Worm (Caenorhabditis elegans) whole organism, L4 larva: ENCODE measurements around the gene sms-2.
A peak's percentile ranks its signal among the peaks of the same experiment; 100 is the strongest.

ENCODE experiments used
- D1046.2 ChIP-seq: fragments of 200-800 bp; sonication (Bioruptor generic); IDR thresholded peaks from 2 replicates; pipeline ENCODE4 v1.3.6; 2022; ENCODE audit warnings: missing genetic modification characterization, missing compliant biosample characterization
- F10B5.3 ChIP-seq: sonication (generic microtip); optimal IDR thresholded peaks from 2 replicates; lab custom pipeline; 2016; ENCODE audit warnings: mild to moderate bottlenecking, missing genetic modification characterization, missing compliant biosample characterization
- F49E8.2 ChIP-seq: sonication (generic microtip); optimal IDR thresholded peaks from 2 replicates; lab custom pipeline; 2016; ENCODE audit warnings: missing compliant biosample characterization, mild to moderate bottlenecking, missing genetic modification characterization, borderline replicate concordance
- R02D3.7 ChIP-seq: fragments of 150-350 bp; sonication (generic microtip); optimal IDR thresholded peaks from 3 replicates; lab custom pipeline; 2014; ENCODE audit warnings: missing biosample characterization, missing genetic modification characterization
- Y48G9A.11 ChIP-seq: fragments of 200-800 bp; sonication (Bioruptor generic); IDR thresholded peaks from 2 replicates; pipeline ENCODE4 v1.3.6; 2022; ENCODE audit warnings: missing genetic modification reagents, missing genetic modification characterization, missing compliant biosample characterization
- Y75B8A.6 ChIP-seq: fragments of 200-800 bp; sonication (Bioruptor generic); IDR thresholded peaks from 2 replicates; pipeline ENCODE4 v1.3.6; 2022; ENCODE audit warnings: missing genetic modification reagents, missing genetic modification characterization, missing compliant biosample characterization
- ZK337.2 ChIP-seq: fragments of 200-800 bp; sonication (Bioruptor generic); IDR thresholded peaks from 2 replicates; pipeline ENCODE4 v1.3.6; 2022; ENCODE audit warnings: missing genetic modification reagents, missing genetic modification characterization, missing compliant biosample characterization
- aha-1 ChIP-seq: fragments of 150-350 bp; peaks from one replicate; lab custom pipeline; 2014; ENCODE audit warnings: missing biosample characterization, missing genetic modification characterization
- aly-2 ChIP-seq: sonication (generic microtip); optimal IDR thresholded peaks from 2 replicates; lab custom pipeline; 2018; ENCODE audit warnings: missing biosample characterization, missing genetic modification characterization
- ama-1 ChIP-seq: fragments of 150-350 bp; optimal IDR thresholded peaks from 2 replicates; lab custom pipeline; 2014; ENCODE audit warnings: inconsistent platforms, mixed read lengths
- ceh-28 ChIP-seq: fragments of 150-350 bp; optimal IDR thresholded peaks from 2 replicates; lab custom pipeline; 2014; ENCODE audit warnings: missing biosample characterization, missing genetic modification reagents, missing genetic modification characterization
- ceh-44 ChIP-seq: fragments of 200-800 bp; sonication (Bioruptor generic); IDR thresholded peaks from 2 replicates; pipeline ENCODE4 v1.3.6; 2022; ENCODE audit warnings: missing genetic modification reagents, missing genetic modification characterization, missing compliant biosample characterization
- ctbp-1 ChIP-seq: fragments of 200-800 bp; sonication (Bioruptor generic); IDR thresholded peaks from 2 replicates; pipeline ENCODE4 v1.3.6; 2022; ENCODE audit warnings: missing genetic modification reagents, missing genetic modification characterization, missing compliant biosample characterization
- daf-16 ChIP-seq, 3 experiments: sonication (generic microtip); optimal IDR thresholded peaks; 2 replicates each; lab custom pipeline; 2016 to 2017; ENCODE audit warnings: missing genetic modification characterization in 3 of 3, missing genetic modification reagents in 3 of 3, mild to moderate bottlenecking in 2 of 3, missing compliant biosample characterization in 2 of 3, missing biosample characterization in 1 of 3, moderate library complexity in 1 of 3
- daf-19 ChIP-seq: fragments of 200-800 bp; sonication (Bioruptor generic); conservative IDR thresholded peaks from 2 replicates; pipeline ENCODE4 v1.3.6; 2022; ENCODE audit warnings: missing genetic modification characterization, missing compliant biosample characterization
- dmd-8 ChIP-seq: fragments of 200-800 bp; sonication (Bioruptor generic); IDR thresholded peaks from 2 replicates; pipeline ENCODE4 v1.3.6; 2022; ENCODE audit warnings: missing genetic modification characterization, missing compliant biosample characterization
- hif-1 ChIP-seq, 2 experiments: sonication (generic microtip); optimal IDR thresholded peaks; 2 replicates each; lab custom pipeline; 2016 to 2017; ENCODE audit warnings: missing compliant biosample characterization in 2 of 2, missing genetic modification characterization in 2 of 2, missing genetic modification reagents in 2 of 2, missing genotype in 2 of 2, mild to moderate bottlenecking in 1 of 2
- hlh-30 ChIP-seq: sonication (generic microtip); optimal IDR thresholded peaks from 2 replicates; lab custom pipeline; 2017; ENCODE audit warnings: antibody characterized with exemption, mild to moderate bottlenecking, missing genetic modification characterization, missing compliant biosample characterization; ENCODE audit not compliant: insufficient read depth
- lsy-2 ChIP-seq, 2 experiments: fragments of 150-350 bp in 1 of 2; sonication (generic microtip) in 1 of 2; optimal IDR thresholded peaks; 2 replicates each; lab custom pipeline; 2014 to 2017; ENCODE audit warnings: missing biosample characterization in 2 of 2, missing genetic modification characterization in 2 of 2
- madf-5 ChIP-seq, 2 experiments: fragments of 200-800 bp; sonication (Bioruptor generic); IDR thresholded peaks; 2 replicates each; pipeline ENCODE4 v1.3.6; 2022; ENCODE audit warnings: missing compliant biosample characterization in 2 of 2, missing genetic modification characterization in 2 of 2
- mdl-1 ChIP-seq, 2 experiments: fragments of 150-350 bp in 1 of 2; sonication (generic microtip) in 1 of 2; optimal IDR thresholded peaks; 2 replicates each; lab custom pipeline; 2014 to 2017; ENCODE audit warnings: missing biosample characterization in 2 of 2, missing genetic modification characterization in 2 of 2
- mep-1 ChIP-seq: fragments of 150-350 bp; sonication (generic microtip); optimal IDR thresholded peaks from 3 replicates; lab custom pipeline; 2014; ENCODE audit warnings: missing biosample characterization, missing genetic modification characterization
- mxl-2 ChIP-seq: fragments of 200-800 bp; sonication (Bioruptor generic); conservative IDR thresholded peaks from 2 replicates; pipeline ENCODE4 v1.3.6; 2022; ENCODE audit warnings: missing genetic modification reagents, missing genetic modification characterization, missing compliant biosample characterization
- nhr-102 ChIP-seq: sonication (generic microtip); optimal IDR thresholded peaks from 2 replicates; lab custom pipeline; 2016; ENCODE audit warnings: mild to moderate bottlenecking, missing genetic modification characterization, moderate library complexity, missing compliant biosample characterization
- nhr-77 ChIP-seq: fragments of 150-350 bp; optimal IDR thresholded peaks from 2 replicates; lab custom pipeline; 2014; ENCODE audit warnings: missing biosample characterization, missing genetic modification characterization
- pha-4 ChIP-seq, 2 experiments: fragments of 150-350 bp in 1 of 2; fragments of 200-800 bp in 1 of 2; sonication (Bioruptor generic) in 1 of 2; IDR thresholded peaks in 1 of 2; optimal IDR thresholded peaks in 1 of 2; 2 replicates each; pipeline versions ENCODE4 v1.3.6 to Lab custom; 2014 to 2022; ENCODE audit warnings: missing genetic modification characterization in 2 of 2, missing genetic modification reagents in 2 of 2, missing biosample characterization in 1 of 2, missing compliant biosample characterization in 1 of 2
- rbr-2 ChIP-seq: sonication (generic microtip); optimal IDR thresholded peaks from 2 replicates; lab custom pipeline; 2016; ENCODE audit warnings: missing genotype, missing genetic modification characterization, missing compliant biosample characterization
- sdz-12 ChIP-seq: fragments of 200-800 bp; sonication (Bioruptor generic); optimal IDR thresholded peaks from 2 replicates; lab custom pipeline; 2018; ENCODE audit warnings: mild to moderate bottlenecking, missing genetic modification characterization, missing compliant biosample characterization
- set-16 ChIP-seq: fragments of 200-800 bp; sonication (Bioruptor generic); IDR thresholded peaks from 2 replicates; pipeline ENCODE4 v1.3.6; 2022; ENCODE audit warnings: missing genetic modification reagents, missing genetic modification characterization, missing compliant biosample characterization
- snpc-1.2 ChIP-seq: fragments of 200-800 bp; sonication (Bioruptor generic); IDR thresholded peaks from 2 replicates; pipeline ENCODE4 v1.3.6; 2022; ENCODE audit warnings: missing genetic modification reagents, missing genetic modification characterization, missing compliant biosample characterization
- tra-1 ChIP-seq: fragments of 200-800 bp; sonication (Bioruptor generic); IDR thresholded peaks from 2 replicates; pipeline ENCODE4 v1.3.6; 2022; ENCODE audit warnings: missing genetic modification reagents, missing genetic modification characterization, missing compliant biosample characterization
- unc-130 ChIP-seq: sonication (generic microtip); optimal IDR thresholded peaks from 2 replicates; lab custom pipeline; 2016; ENCODE audit warnings: missing genetic modification reagents, missing genetic modification characterization, missing compliant biosample characterization
- unc-62 ChIP-seq, 3 experiments: fragments of 150-350 bp in 1 of 3; sonication (generic microtip); optimal IDR thresholded peaks in 2 of 3; peaks in 1 of 3; 1 replicate in 1 of 3; 2 replicates in 2 of 3; lab custom pipeline; 2014 to 2017; ENCODE audit warnings: missing biosample characterization in 3 of 3, missing genetic modification characterization in 3 of 3, missing genetic modification reagents in 3 of 3, missing genotype in 1 of 3

Gene sms-2

DNA sequence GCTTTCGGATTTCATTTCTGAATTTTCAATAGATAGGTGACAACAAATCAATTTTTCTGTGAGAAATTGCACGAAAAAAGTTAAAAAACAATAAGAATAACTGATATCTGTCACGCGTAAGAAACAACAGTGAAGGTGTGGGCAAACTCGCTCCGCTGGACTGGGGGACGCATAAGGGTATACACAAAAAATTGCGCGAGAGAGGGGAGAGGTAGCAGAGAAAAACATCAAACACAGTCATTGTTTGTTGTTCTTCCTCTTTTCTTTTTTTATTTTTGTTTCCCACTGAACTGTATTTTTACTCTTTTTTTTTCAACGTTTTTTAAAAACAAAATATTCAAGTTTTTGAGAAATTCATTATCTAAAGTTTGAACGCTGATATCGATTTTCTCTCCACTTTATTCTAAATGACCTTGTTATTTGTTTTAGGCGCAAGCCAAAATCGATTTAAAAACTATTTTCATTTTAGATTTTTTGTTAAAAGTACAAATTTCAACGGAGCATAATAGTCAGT is 24.1 kb downstream of the sms-2 start, which contains the start of the genes pifk-1 and tbc-11 (continued):
- no peak for TF ChIP-seq pha-4 (GFP tag; IDR thresholded peaks at IDR 0.05; lab: Robert Waterston, UW)
- TF ChIP-seq pha-4 (tag; optimal IDR thresholded peaks at IDR 0.05; lab: Kevin White, UChicago), result peak; percentile 95
- peak; percentile 80 for TF ChIP-seq mep-1 (tag; lab: Kevin White, UChicago)
- no peak for TF ChIP-seq ceh-44 (GFP tag; lab: Robert Waterston, UW)
- TF ChIP-seq R02D3.7 (tag; lab: Kevin White, UChicago), result no peak

DNA sequence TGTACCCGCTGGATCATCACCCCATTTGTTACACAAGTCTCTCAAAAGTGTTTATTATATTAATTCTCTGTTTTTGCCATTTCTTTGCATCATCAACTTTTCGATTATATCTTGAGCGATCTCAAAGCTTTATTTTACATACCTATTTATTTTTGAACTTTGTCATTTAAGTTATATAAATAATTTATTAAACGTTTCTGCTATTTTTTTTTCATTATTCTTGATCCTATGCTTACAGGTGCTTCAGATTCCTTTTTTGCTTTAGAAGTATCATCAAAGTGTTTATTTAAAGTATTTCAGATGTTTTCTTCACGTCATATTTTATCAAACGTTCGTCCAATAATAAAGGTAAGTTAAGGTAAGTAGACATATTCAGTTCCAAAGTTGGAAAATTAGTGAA is 30.6 kb downstream of the sms-2 start, which contains the start of gene F35H12.5:
Gene F35H12.5 (plus strand): TSS at position 301 of the 400 bp plus-strand sequence.
- TF ChIP-seq sdz-12 (GFP tag; lab: Kevin White, UChicago) (no peak), Y75B8A.6 (GFP tag; lab: Robert Waterston, UW) (no peak), mdl-1 (tag; optimal IDR thresholded peaks at IDR 0.05; lab: Kevin White, UChicago) (no peak)

DNA sequence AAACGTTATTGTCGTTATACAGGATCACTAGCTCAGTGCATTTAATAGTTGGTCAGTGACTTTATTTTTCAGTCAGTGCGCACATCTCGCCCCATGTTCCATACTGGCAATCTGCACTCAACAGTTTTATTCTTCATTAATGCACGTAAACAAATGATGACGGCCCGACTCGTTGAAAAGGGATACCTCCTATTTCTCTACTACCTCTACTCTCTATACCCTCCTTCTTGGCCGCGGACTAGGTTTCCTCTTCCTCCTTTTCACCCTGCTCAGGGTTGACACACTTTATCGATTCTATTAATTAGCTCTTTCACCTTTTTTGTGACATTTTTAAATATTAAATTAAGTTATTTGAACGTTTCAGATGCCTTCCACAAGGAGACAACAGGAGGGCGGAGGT is 33.2 kb downstream of the sms-2 start, which contains the start of gene sel-12:
Gene sel-12 (plus strand): TSS at position 358 of the 400 bp plus-strand sequence.
- no peak for TF ChIP-seq Y48G9A.11 (GFP tag; lab: Robert Waterston, UW)
- peak; percentile 8 for TF ChIP-seq hlh-30 (tag; lab: Kevin White, UChicago)
- TF ChIP-seq snpc-1.2, result no peak
- no peak for TF ChIP-seq daf-16 (GFP tag; optimal IDR thresholded peaks at IDR 0.05; lab: Kevin White, UChicago)
- TF ChIP-seq daf-16 (tag; optimal IDR thresholded peaks at IDR 0.05; lab: Kevin White, UChicago), result peak; percentile 31
- peak; percentile 4 for TF ChIP-seq rbr-2 (tag; lab: Kevin White, UChicago)
- no peak for TF ChIP-seq nhr-102 (tag; lab: Kevin White, UChicago)
- TF ChIP-seq set-16 (GFP tag; lab: Robert Waterston, UW), result no peak
- no peak for TF ChIP-seq daf-19 (GFP tag; lab: Robert Waterston, UW)
- no peak for TF ChIP-seq F49E8.2 (tag; lab: Kevin White, UChicago)
- no peak for TF ChIP-seq D1046.2 (GFP tag; lab: Robert Waterston, UW)
- TF ChIP-seq unc-62 (GFP tag; optimal IDR thresholded peaks at IDR 0.05 in 1 of 2; lab: Kevin White, UChicago), result peak in 1 of 2 experiments; percentile 91
- TF ChIP-seq unc-62 (tag; optimal IDR thresholded peaks at IDR 0.05; lab: Kevin White, UChicago), result no peak
- no peak for TF ChIP-seq F10B5.3 (tag; lab: Kevin White, UChicago)
- no peak for TF ChIP-seq ZK337.2
- no peak for TF ChIP-seq tra-1 (GFP tag; lab: Robert Waterston, UW)
- TF ChIP-seq ctbp-1 (GFP tag; lab: Robert Waterston, UW), result no peak
- no peak for TF ChIP-seq unc-130 (GFP tag; lab: Kevin White, UChicago)
- no peak for TF ChIP-seq dmd-8 (GFP tag; lab: Robert Waterston, UW)
- no peak for TF ChIP-seq madf-5 (GFP tag; IDR thresholded peaks at IDR 0.05; lab: Robert Waterston, UW)
- TF ChIP-seq aha-1, result peak; percentile 99
- no peak for TF ChIP-seq ceh-28 (tag; lab: Kevin White, UChicago)
- no peak for TF ChIP-seq ceh-44 (GFP tag; lab: Robert Waterston, UW)
- no peak for TF ChIP-seq ama-1 (lab: Kevin White, UChicago)
- no peak for TF ChIP-seq nhr-77 (tag; lab: Kevin White, UChicago)
- peak in 1 of 2 experiments; percentile 25 for TF ChIP-seq lsy-2 (tag; optimal IDR thresholded peaks at IDR 0.05; lab: Kevin White, UChicago)
- TF ChIP-seq R02D3.7 (tag; lab: Kevin White, UChicago), result no peak
- no peak for TF ChIP-seq aly-2 (tag; lab: Kevin White, UChicago)
- TF ChIP-seq mxl-2 (GFP tag; lab: Robert Waterston, UW), result no peak
- TF ChIP-seq hif-1 (tag; optimal IDR thresholded peaks at IDR 0.05; lab: Kevin White, UChicago), result peak in 1 of 2 experiments; percentile 87
- TF ChIP-seq, all 104 proteins: peak for 7
